Worm (Caenorhabditis elegans): ENCODE measurements around the gene R08E5.4.

DNA sequence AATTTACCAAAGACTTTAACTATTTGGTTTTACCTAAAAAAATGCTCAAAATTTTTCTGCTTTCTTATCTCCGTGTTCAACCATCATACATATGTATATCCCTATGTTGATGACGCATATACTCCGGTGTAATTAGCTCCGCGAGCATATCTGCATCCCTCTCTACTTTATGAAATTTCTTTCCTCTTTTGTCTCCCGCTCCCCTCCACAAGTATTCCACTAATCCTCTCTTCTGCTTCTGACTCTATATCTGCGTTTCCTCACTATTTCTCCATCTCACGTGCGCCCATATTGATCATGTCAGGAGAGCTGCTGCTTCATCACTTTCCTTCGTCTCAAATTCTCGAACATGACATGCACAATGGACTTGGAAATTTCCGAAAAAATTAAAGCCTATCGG is 46.6 kb downstream of the R08E5.4 start, which contains the start of gene H10D18.1:
- no peak for TF ChIP-seq ama-1 (optimal IDR thresholded peaks at IDR 0.05)
- no peak for TF ChIP-seq nhr-77 (tag; optimal IDR thresholded peaks at IDR 0.05)
- TF ChIP-seq nhr-23 (tag; optimal IDR thresholded peaks at IDR 0.05) = no peak

Measured in whole organism, L3 larva.